Fruit fly (Drosophila melanogaster) whole organism, embryonic: ENCODE measurements around the gene CG33483.

ENCODE experiments used
- Asciz ChIP-seq: fragments of 200-800 bp; sonication (Bioruptor generic); optimal IDR thresholded peaks from 2 replicates; lab custom pipeline; 2017; ENCODE audit warnings: missing biosample characterization, mild to moderate bottlenecking, missing genetic modification characterization, missing genetic modification reagents
- Atf-2 ChIP-seq: fragments of 200-800 bp; sonication (Bioruptor generic); optimal IDR thresholded peaks from 2 replicates; lab custom pipeline; 2016; ENCODE audit warnings: missing biosample characterization, missing genetic modification characterization
- CG10147 ChIP-seq: fragments of 200-800 bp; sonication (Bioruptor generic); optimal IDR thresholded peaks from 2 replicates; lab custom pipeline; 2019; ENCODE audit warnings: missing biosample characterization, mild to moderate bottlenecking, missing genetic modification characterization, moderate library complexity
- CG11723 ChIP-seq: fragments of 200-800 bp; sonication (Bioruptor generic); optimal IDR thresholded peaks from 2 replicates; lab custom pipeline; 2017; ENCODE audit warnings: missing biosample characterization, mild to moderate bottlenecking, missing genetic modification characterization
- CG12236 ChIP-seq: fragments of 200-800 bp; sonication (Bioruptor generic); optimal IDR thresholded peaks from 2 replicates; lab custom pipeline; 2016; ENCODE audit warnings: missing biosample characterization, missing genetic modification characterization
- CG12942 ChIP-seq: fragments of 200-800 bp; sonication (Bioruptor generic); optimal IDR thresholded peaks from 3 replicates; lab custom pipeline; 2016; ENCODE audit warnings: missing biosample characterization, missing genetic modification characterization
- CG14667 ChIP-seq: fragments of 200-800 bp; sonication (Bioruptor generic); IDR thresholded peaks from 2 replicates; pipeline ENCODE4 v1.3.6; 2022; ENCODE audit warnings: missing biosample characterization, missing genetic modification characterization
- CG15073 ChIP-seq: fragments of 200-800 bp; sonication (Bioruptor generic); optimal IDR thresholded peaks from 2 replicates; lab custom pipeline; 2016; ENCODE audit warnings: missing biosample characterization, missing genetic modification characterization
- CG16863 ChIP-seq: fragments of 200-800 bp; sonication (Bioruptor generic); optimal IDR thresholded peaks from 3 replicates; lab custom pipeline; 2016; ENCODE audit warnings: missing biosample characterization, missing genetic modification characterization
- CG18011 ChIP-seq: fragments of 200-800 bp; sonication (Bioruptor generic); optimal IDR thresholded peaks from 2 replicates; lab custom pipeline; 2017; ENCODE audit warnings: missing biosample characterization, missing genetic modification characterization, mild to moderate bottlenecking, moderate library complexity, missing genotype
- CG18619 ChIP-seq: fragments of 200-800 bp; sonication (Bioruptor generic); optimal IDR thresholded peaks from 3 replicates; lab custom pipeline; 2017; ENCODE audit warnings: missing biosample characterization, mild to moderate bottlenecking, missing genetic modification characterization
- CG18764 ChIP-seq: fragments of 200-800 bp; sonication (Bioruptor generic); optimal IDR thresholded peaks from 3 replicates; lab custom pipeline; 2016; ENCODE audit warnings: missing biosample characterization, missing genetic modification characterization
- CG42726 ChIP-seq: fragments of 200-800 bp; sonication (Bioruptor generic); IDR thresholded peaks from 2 replicates; pipeline ENCODE4 v1.3.6; 2022; ENCODE audit warnings: missing biosample characterization, missing genetic modification characterization; ENCODE audit not compliant: partially characterized antibody
- CG6689 ChIP-seq: fragments of 200-800 bp; sonication (Bioruptor generic); IDR thresholded peaks from 2 replicates; pipeline ENCODE4 v1.3.6; 2022; ENCODE audit warnings: missing biosample characterization, missing genetic modification characterization
- CG6791 ChIP-seq: fragments of 200-800 bp; sonication (Bioruptor generic); IDR thresholded peaks from 3 replicates; pipeline ENCODE4 v1.3.6; 2022; ENCODE audit warnings: missing biosample characterization, missing genetic modification characterization; ENCODE audit not compliant: partially characterized antibody
- CG9215 ChIP-seq: fragments of 200-800 bp; sonication (Bioruptor generic); IDR thresholded peaks from 2 replicates; pipeline ENCODE4 v1.3.6; 2022; ENCODE audit warnings: missing biosample characterization, missing genetic modification characterization
- CG9797 ChIP-seq: fragments of 200-800 bp; sonication (Bioruptor generic); optimal IDR thresholded peaks from 3 replicates; lab custom pipeline; 2018; ENCODE audit warnings: missing biosample characterization, mild to moderate bottlenecking, missing genetic modification characterization
- CG9932 ChIP-seq: fragments of 200-800 bp; sonication (Bioruptor generic); IDR thresholded peaks from 2 replicates; pipeline ENCODE4 v1.3.6; 2022; ENCODE audit warnings: missing biosample characterization, missing genetic modification characterization
- CoRest ChIP-seq: fragments of 200-800 bp; sonication (Bioruptor generic); optimal IDR thresholded peaks from 3 replicates; lab custom pipeline; 2018; ENCODE audit warnings: missing biosample characterization, mild to moderate bottlenecking, missing genetic modification characterization, moderate library complexity
- Dbx ChIP-seq: fragments of 200-800 bp; sonication (Bioruptor generic); IDR thresholded peaks from 3 replicates; pipeline ENCODE4 v1.3.6; 2022; ENCODE audit warnings: missing biosample characterization, missing genetic modification characterization
- Dref ChIP-seq: fragments of 200-800 bp; sonication (Bioruptor generic); IDR thresholded peaks from 2 replicates; pipeline ENCODE4 v1.3.6; 2022; ENCODE audit warnings: missing biosample characterization, missing genetic modification characterization
- Elba2 ChIP-seq: fragments of 200-800 bp; sonication (Bioruptor generic); optimal IDR thresholded peaks from 3 replicates; lab custom pipeline; 2016; ENCODE audit warnings: missing biosample characterization, missing genetic modification characterization
- Med ChIP-seq: fragments of 200-800 bp; sonication (Bioruptor generic); peaks from one replicate; lab custom pipeline; 2016; ENCODE audit warnings: missing biosample characterization, missing genetic modification characterization, mild to moderate bottlenecking, inconsistent platforms, moderate library complexity
- Nf-YB ChIP-seq: fragments of 200-800 bp; sonication (Bioruptor generic); optimal IDR thresholded peaks from 3 replicates; lab custom pipeline; 2019; ENCODE audit warnings: missing biosample characterization, mild to moderate bottlenecking, missing genetic modification characterization, moderate library complexity
- YL-1 ChIP-seq: fragments of 200-800 bp; sonication (Bioruptor generic); optimal IDR thresholded peaks from 3 replicates; lab custom pipeline; 2017; ENCODE audit warnings: missing biosample characterization, mild to moderate bottlenecking, missing genetic modification characterization
- abd-A ChIP-seq: fragments of 200-800 bp; sonication (Bioruptor generic); optimal IDR thresholded peaks from 3 replicates; lab custom pipeline; 2019; ENCODE audit warnings: missing biosample characterization, mild to moderate bottlenecking, missing genetic modification characterization, moderate library complexity
- ac ChIP-seq: fragments of 200-800 bp; sonication (Bioruptor generic); optimal IDR thresholded peaks from 3 replicates; lab custom pipeline; 2017; ENCODE audit warnings: missing biosample characterization, mild to moderate bottlenecking, missing genetic modification characterization
- amos ChIP-seq: fragments of 200-800 bp; sonication (Bioruptor generic); IDR thresholded peaks from 2 replicates; pipeline ENCODE4 v1.3.6; 2022; ENCODE audit warnings: missing biosample characterization, missing genetic modification characterization; ENCODE audit not compliant: partially characterized antibody
- ap ChIP-seq: fragments of 200-800 bp; sonication (Bioruptor generic); IDR thresholded peaks from 2 replicates; pipeline ENCODE4 v1.3.6; 2022; ENCODE audit warnings: missing biosample characterization, missing genetic modification characterization
- ara ChIP-seq: fragments of 200-800 bp; sonication (Bioruptor generic); IDR thresholded peaks from 2 replicates; pipeline ENCODE4 v1.3.6; 2022; ENCODE audit warnings: missing biosample characterization, missing genetic modification characterization
- btn ChIP-seq: fragments of 200-800 bp; sonication (Bioruptor generic); optimal IDR thresholded peaks from 2 replicates; lab custom pipeline; 2016; ENCODE audit warnings: missing biosample characterization, missing genetic modification characterization
- cad ChIP-seq: fragments of >200 bp; optimal IDR thresholded peaks from 2 replicates; lab custom pipeline; 2017; ENCODE audit warnings: missing biosample characterization, missing genetic modification characterization
- cas ChIP-seq: fragments of 200-800 bp; sonication (Bioruptor generic); IDR thresholded peaks from 2 replicates; pipeline ENCODE4 v1.3.6; 2022; ENCODE audit warnings: missing biosample characterization, missing genetic modification characterization
- dmrt99B ChIP-seq: fragments of 200-800 bp; sonication (Bioruptor generic); optimal IDR thresholded peaks from 2 replicates; lab custom pipeline; 2018; ENCODE audit warnings: missing biosample characterization, mild to moderate bottlenecking, missing genetic modification characterization, moderate library complexity
- dysf ChIP-seq: fragments of 200-800 bp; sonication (Bioruptor generic); IDR thresholded peaks from 3 replicates; pipeline ENCODE4 v1.3.6; 2022; ENCODE audit warnings: missing biosample characterization, missing genetic modification characterization
- emc ChIP-seq: fragments of 200-800 bp; sonication (Bioruptor generic); optimal IDR thresholded peaks from 2 replicates; lab custom pipeline; 2016; ENCODE audit warnings: missing biosample characterization, missing genetic modification characterization
- grau ChIP-seq: fragments of 200-800 bp; optimal IDR thresholded peaks from 3 replicates; lab custom pipeline; 2019; ENCODE audit warnings: missing biosample characterization, mild to moderate bottlenecking, missing genetic modification characterization, moderate library complexity
- gsb ChIP-seq: fragments of 200-800 bp; sonication (Bioruptor generic); IDR thresholded peaks from 2 replicates; pipeline ENCODE4 v1.3.6; 2022; ENCODE audit warnings: missing biosample characterization, missing genetic modification characterization
- ham ChIP-seq: fragments of 200-800 bp; sonication (Bioruptor generic); IDR thresholded peaks from 2 replicates; pipeline ENCODE4 v1.3.6; 2022; ENCODE audit warnings: missing biosample characterization, missing genetic modification characterization
- hkb ChIP-seq, 2 experiments: fragments of 200-800 bp in 1 of 2; fragments of >200 bp in 1 of 2; sonication (Bioruptor generic) in 1 of 2; IDR thresholded peaks in 1 of 2; optimal IDR thresholded peaks in 1 of 2; 2 replicates each; pipeline versions ENCODE4 v1.3.6 to Lab custom; 2017 to 2022; ENCODE audit warnings: missing biosample characterization in 1 of 2, missing genetic modification characterization in 1 of 2
- hth ChIP-seq: fragments of >200 bp; optimal IDR thresholded peaks from 2 replicates; lab custom pipeline; 2017; ENCODE audit warnings: inconsistent platforms
- jing ChIP-seq: fragments of 200-800 bp; sonication (Bioruptor generic); optimal IDR thresholded peaks from 2 replicates; lab custom pipeline; 2018; ENCODE audit warnings: missing biosample characterization, mild to moderate bottlenecking, missing genetic modification characterization
- mirr ChIP-seq: fragments of 200-800 bp; sonication (Bioruptor generic); optimal IDR thresholded peaks from 3 replicates; lab custom pipeline; 2018; ENCODE audit warnings: missing biosample characterization, mild to moderate bottlenecking, missing genetic modification characterization
- nau ChIP-seq: fragments of 200-800 bp; sonication (Bioruptor generic); optimal IDR thresholded peaks from 3 replicates; lab custom pipeline; 2017; ENCODE audit warnings: missing biosample characterization, mild to moderate bottlenecking, missing genetic modification characterization, missing genetic modification reagents
- nerfin-1 ChIP-seq: fragments of 200-800 bp; sonication (Bioruptor generic); optimal IDR thresholded peaks from 3 replicates; lab custom pipeline; 2019; ENCODE audit warnings: missing biosample characterization, mild to moderate bottlenecking, missing genetic modification characterization, moderate library complexity
- nom ChIP-seq: fragments of 200-800 bp; sonication (Bioruptor generic); optimal IDR thresholded peaks from 2 replicates; lab custom pipeline; 2017; ENCODE audit warnings: missing biosample characterization, missing genetic modification characterization, mild to moderate bottlenecking, moderate library complexity, missing genetic modification reagents
- run ChIP-seq: fragments of 200-800 bp; sonication (Bioruptor generic); optimal IDR thresholded peaks from 3 replicates; lab custom pipeline; 2018; ENCODE audit warnings: missing biosample characterization, mild to moderate bottlenecking, missing genetic modification characterization
- sc ChIP-seq, 3 experiments: fragments of >200 bp in 2 of 3; fragments of 200-800 bp in 1 of 3; sonication (Bioruptor generic) in 1 of 3; optimal IDR thresholded peaks; 2 replicates in 2 of 3; 3 replicates in 1 of 3; lab custom pipeline; 2017; ENCODE audit warnings: mild to moderate bottlenecking in 1 of 3, missing biosample characterization in 1 of 3, missing genetic modification characterization in 1 of 3, missing genetic modification reagents in 1 of 3
- tup ChIP-seq: fragments of 200-800 bp; sonication (Bioruptor generic); optimal IDR thresholded peaks from 2 replicates; lab custom pipeline; 2016; ENCODE audit warnings: missing biosample characterization, mild to moderate bottlenecking, missing genetic modification characterization, moderate library complexity
- vfl ChIP-seq: fragments of 200-800 bp; sonication (Bioruptor generic); optimal IDR thresholded peaks from 2 replicates; lab custom pipeline; 2016; ENCODE audit warnings: missing biosample characterization, missing genetic modification characterization
- vnd ChIP-seq: fragments of 200-800 bp; sonication (Bioruptor generic); IDR thresholded peaks from 3 replicates; pipeline ENCODE4 v1.3.6; 2022; ENCODE audit warnings: missing biosample characterization, missing genetic modification characterization; ENCODE audit not compliant: partially characterized antibody

The CG33483 gene

DNA sequence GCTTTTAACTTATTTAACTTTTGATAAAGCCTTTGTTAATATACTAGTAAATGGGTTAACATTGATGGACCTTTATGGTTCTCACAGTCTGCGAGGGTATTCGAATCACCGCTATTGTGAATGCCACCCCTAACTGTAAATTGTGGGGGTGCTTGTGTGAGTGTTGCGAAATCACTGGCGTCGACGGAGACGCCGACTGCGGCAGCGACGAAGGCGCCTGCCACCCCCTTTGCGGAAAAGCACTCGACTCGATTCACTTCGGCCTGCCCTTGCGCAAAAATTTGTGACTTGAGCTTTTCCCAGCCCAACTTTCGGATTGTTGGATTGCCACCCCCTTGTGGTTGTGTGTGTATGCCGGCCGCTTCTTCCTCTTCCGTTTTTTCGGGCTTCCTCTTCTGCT, 21.9 kb downstream of the CG33483 start (continued):
- TF ChIP-seq vnd (GFP tag; lab: Robert Waterston, UW) (no peak), CG42726 (GFP tag; lab: Robert Waterston, UW) (no peak), CoRest (tag; lab: Kevin White, UChicago) (no peak), Elba2 (no peak), CG16863 (no peak), Asciz (GFP tag; lab: Kevin White, UChicago) (no peak), run (tag; lab: Kevin White, UChicago) (no peak), nau (no peak), YL-1 (GFP tag; lab: Kevin White, UChicago) (no peak), Atf-2 (no peak), grau (no peak), CG15073 (no peak), amos (GFP tag; lab: Robert Waterston, UW) (no peak), CG18011 (GFP tag; lab: Kevin White, UChicago) (no peak), nerfin-1 (tag; lab: Kevin White, UChicago) (peak; percentile 95), CG6689 (GFP tag; lab: Robert Waterston, UW) (no peak), hth (lab: Kevin White, UChicago) (no peak), nom (GFP tag; lab: Kevin White, UChicago) (no peak), Med (peak; percentile 10), hkb (optimal IDR thresholded peaks at IDR 0.05; lab: Kevin White, UChicago) (no peak), hkb (GFP tag; IDR thresholded peaks at IDR 0.05; lab: Robert Waterston, UW) (no peak), ap (no peak), ac (GFP tag; lab: Kevin White, UChicago) (no peak), CG9215 (GFP tag; lab: Robert Waterston, UW) (no peak), dysf (GFP tag; lab: Robert Waterston, UW) (no peak), CG18619 (GFP tag; lab: Kevin White, UChicago) (no peak), CG6791 (GFP tag; lab: Robert Waterston, UW) (no peak), sc (optimal IDR thresholded peaks at IDR 0.05; lab: Kevin White, UChicago) (no peak), sc (GFP tag; optimal IDR thresholded peaks at IDR 0.05; lab: Kevin White, UChicago) (no peak), CG9932 (GFP tag; lab: Robert Waterston, UW) (0 out of 2 replicates have a peak, but pooled peaks have one; percentile 11), cad (GFP tag; lab: Kevin White, UChicago) (no peak), mirr (GFP tag; lab: Kevin White, UChicago) (no peak), Dbx (no peak), CG10147 (GFP tag; lab: Kevin White, UChicago) (no peak), gsb (no peak), tup (no peak), ara (no peak), vfl (GFP tag; lab: Kevin White, UChicago) (no peak), CG14667 (GFP tag; lab: Robert Waterston, UW) (no peak), CG11723 (GFP tag; lab: Kevin White, UChicago) (no peak), CG12236 (GFP tag; lab: Kevin White, UChicago) (no peak), Dref (GFP tag; lab: Robert Waterston, UW) (no peak), btn (GFP tag; lab: Kevin White, UChicago) (no peak), ham (GFP tag; lab: Robert Waterston, UW) (no peak), jing (GFP tag; lab: Kevin White, UChicago) (no peak), cas (GFP tag; lab: Robert Waterston, UW) (no peak), Nf-YB (no peak), emc (GFP tag; lab: Kevin White, UChicago) (no peak), CG18764 (GFP tag; lab: Kevin White, UChicago) (no peak), dmrt99B (tag; lab: Kevin White, UChicago) (no peak), CG12942 (GFP tag; lab: Kevin White, UChicago) (no peak), abd-A (tag; lab: Kevin White, UChicago) (peak; percentile 21), CG9797 (GFP tag; lab: Kevin White, UChicago) (no peak)
